Fruit fly (Drosophila melanogaster) whole organism, embryonic: ENCODE results near the gene ninaE.

ENCODE experiments used
- Antp ChIP-seq: fragments of 200-800 bp; sonication (Bioruptor generic); optimal IDR thresholded peaks from 3 replicates; lab custom pipeline; 2016; ENCODE audit warnings: missing biosample characterization, missing genetic modification characterization
- B-H1 ChIP-seq: fragments of 200-800 bp; sonication (Bioruptor generic); IDR thresholded peaks from 3 replicates; pipeline ENCODE4 v1.3.6; 2022; ENCODE audit warnings: missing biosample characterization, missing genetic modification characterization
- CG10462 ChIP-seq: fragments of 200-800 bp; sonication (Bioruptor generic); optimal IDR thresholded peaks from 2 replicates; lab custom pipeline; 2016; ENCODE audit warnings: missing biosample characterization, missing genetic modification characterization
- CG12219 ChIP-seq: fragments of 200-800 bp; sonication (Bioruptor generic); optimal IDR thresholded peaks from 3 replicates; lab custom pipeline; 2018; ENCODE audit warnings: missing biosample characterization, mild to moderate bottlenecking, missing genetic modification characterization
- CG15011 ChIP-seq: fragments of 200-800 bp; sonication (Bioruptor generic); optimal IDR thresholded peaks from 3 replicates; lab custom pipeline; 2018; ENCODE audit warnings: missing biosample characterization, mild to moderate bottlenecking, missing genetic modification characterization
- CG16779 ChIP-seq: fragments of 200-800 bp; sonication (Bioruptor generic); IDR thresholded peaks from 2 replicates; pipeline ENCODE4 v1.3.6; 2022; ENCODE audit warnings: missing biosample characterization, missing genetic modification characterization
- CG18262 ChIP-seq: fragments of 200-800 bp; optimal IDR thresholded peaks from 3 replicates; lab custom pipeline; 2019; ENCODE audit warnings: missing biosample characterization, mild to moderate bottlenecking, missing genetic modification characterization, moderate library complexity
- CG18764 ChIP-seq: fragments of 200-800 bp; sonication (Bioruptor generic); optimal IDR thresholded peaks from 3 replicates; lab custom pipeline; 2016; ENCODE audit warnings: missing biosample characterization, missing genetic modification characterization
- CG2199 ChIP-seq: fragments of 200-800 bp; sonication (Bioruptor generic); IDR thresholded peaks from 3 replicates; pipeline ENCODE4 v1.3.6; 2022; ENCODE audit warnings: missing biosample characterization, missing genetic modification characterization
- CG30020 ChIP-seq: fragments of 200-800 bp; optimal IDR thresholded peaks from 2 replicates; lab custom pipeline; 2019; ENCODE audit warnings: missing biosample characterization, mild to moderate bottlenecking, missing genetic modification characterization, moderate library complexity
- CG32767 ChIP-seq: fragments of 200-800 bp; sonication (Bioruptor generic); IDR thresholded peaks from 2 replicates; pipeline ENCODE4 v1.3.6; 2022; ENCODE audit warnings: missing biosample characterization, missing genetic modification characterization
- CG3726 ChIP-seq: fragments of 200-800 bp; sonication (Bioruptor generic); IDR thresholded peaks from 3 replicates; pipeline ENCODE4, ENCODE4 v1.3.6; 2022; ENCODE audit warnings: missing biosample characterization, missing genetic modification characterization
- CG3847 ChIP-seq: fragments of 200-800 bp; sonication (Bioruptor generic); IDR thresholded peaks from 2 replicates; pipeline ENCODE4 v1.3.6; 2022; ENCODE audit warnings: missing biosample characterization, missing genetic modification characterization
- CG4730 ChIP-seq: fragments of 200-800 bp; sonication (Bioruptor generic); IDR thresholded peaks from 2 replicates; pipeline ENCODE4 v1.3.6; 2022; ENCODE audit warnings: missing biosample characterization, missing genetic modification characterization
- CG6854 ChIP-seq: fragments of 200-800 bp; sonication (Bioruptor generic); optimal IDR thresholded peaks from 3 replicates; lab custom pipeline; 2017; ENCODE audit warnings: missing biosample characterization, mild to moderate bottlenecking, missing genetic modification characterization
- CG7271 ChIP-seq: fragments of 200-800 bp; sonication (Bioruptor generic); optimal IDR thresholded peaks from 2 replicates; lab custom pipeline; 2018; ENCODE audit warnings: missing biosample characterization, mild to moderate bottlenecking, missing genetic modification characterization, moderate library complexity
- CG8388 ChIP-seq: fragments of 200-800 bp; sonication (Bioruptor generic); optimal IDR thresholded peaks from 2 replicates; lab custom pipeline; 2019; ENCODE audit warnings: missing biosample characterization, mild to moderate bottlenecking, missing genetic modification characterization, moderate library complexity
- CG8944 ChIP-seq: fragments of 200-800 bp; sonication (Bioruptor generic); optimal IDR thresholded peaks from 3 replicates; lab custom pipeline; 2016; ENCODE audit warnings: missing biosample characterization, missing genetic modification characterization
- CG9437 ChIP-seq: fragments of 200-800 bp; sonication (Bioruptor generic); optimal IDR thresholded peaks from 2 replicates; lab custom pipeline; 2018; ENCODE audit warnings: missing biosample characterization, mild to moderate bottlenecking, missing genetic modification characterization
- D ChIP-seq, 2 experiments: fragments of 200-800 bp in 1 of 2; fragments of >200 bp in 1 of 2; sonication (Bioruptor generic) in 1 of 2; optimal IDR thresholded peaks; 2 replicates in 1 of 2; 3 replicates in 1 of 2; lab custom pipeline; 2017; ENCODE audit warnings: mild to moderate bottlenecking in 1 of 2, missing biosample characterization in 1 of 2, missing genetic modification characterization in 1 of 2, missing genetic modification reagents in 1 of 2
- Ets97D ChIP-seq: fragments of 200-800 bp; sonication (Bioruptor generic); optimal IDR thresholded peaks from 3 replicates; lab custom pipeline; 2016; ENCODE audit warnings: missing biosample characterization, missing genetic modification characterization
- Fer2 ChIP-seq: fragments of 200-800 bp; sonication (Bioruptor generic); optimal IDR thresholded peaks from 2 replicates; lab custom pipeline; 2018; ENCODE audit warnings: missing biosample characterization, mild to moderate bottlenecking, missing genetic modification characterization, moderate library complexity
- HLH3B ChIP-seq: fragments of 200-800 bp; sonication (Bioruptor generic); IDR thresholded peaks from 2 replicates; pipeline ENCODE4 v1.3.6; 2022; ENCODE audit warnings: missing biosample characterization, missing genetic modification characterization
- HLH4C ChIP-seq: fragments of 200-800 bp; sonication (Bioruptor generic); IDR thresholded peaks from 3 replicates; pipeline ENCODE4 v1.3.6; 2022; ENCODE audit warnings: missing biosample characterization, missing genetic modification characterization; ENCODE audit not compliant: partially characterized antibody
- Hmx ChIP-seq: fragments of 200-800 bp; sonication (Bioruptor generic); optimal IDR thresholded peaks from 2 replicates; lab custom pipeline; 2016; ENCODE audit warnings: missing biosample characterization, missing genetic modification characterization
- NC2α ChIP-seq: fragments of 200-800 bp; sonication (Bioruptor generic); optimal IDR thresholded peaks from 2 replicates; lab custom pipeline; 2016; ENCODE audit warnings: missing biosample characterization, missing genetic modification characterization
- Ravus ChIP-seq: fragments of 200-800 bp; sonication (Bioruptor generic); IDR thresholded peaks from 2 replicates; pipeline ENCODE4 v1.3.6; 2022; ENCODE audit warnings: missing biosample characterization, missing genetic modification characterization
- Xrp1 ChIP-seq: fragments of 200-800 bp; sonication (Bioruptor generic); IDR thresholded peaks from 2 replicates; pipeline ENCODE4 v1.3.6; 2022; ENCODE audit warnings: missing biosample characterization, missing genetic modification characterization
- ap ChIP-seq: fragments of 200-800 bp; sonication (Bioruptor generic); IDR thresholded peaks from 2 replicates; pipeline ENCODE4 v1.3.6; 2022; ENCODE audit warnings: missing biosample characterization, missing genetic modification characterization
- bowl ChIP-seq: fragments of 200-800 bp; sonication (Bioruptor generic); IDR thresholded peaks from 2 replicates; pipeline ENCODE4 v1.3.6; 2022; ENCODE audit warnings: missing biosample characterization, missing genetic modification characterization
- btn ChIP-seq: fragments of 200-800 bp; sonication (Bioruptor generic); optimal IDR thresholded peaks from 2 replicates; lab custom pipeline; 2016; ENCODE audit warnings: missing biosample characterization, missing genetic modification characterization
- croc ChIP-seq: fragments of 200-800 bp; sonication (Bioruptor generic); conservative IDR thresholded peaks from 3 replicates; pipeline ENCODE4 v1.3.6; 2022; ENCODE audit warnings: missing biosample characterization, missing genetic modification characterization
- dysf ChIP-seq: fragments of 200-800 bp; sonication (Bioruptor generic); IDR thresholded peaks from 3 replicates; pipeline ENCODE4 v1.3.6; 2022; ENCODE audit warnings: missing biosample characterization, missing genetic modification characterization
- emc ChIP-seq: fragments of 200-800 bp; sonication (Bioruptor generic); optimal IDR thresholded peaks from 2 replicates; lab custom pipeline; 2016; ENCODE audit warnings: missing biosample characterization, missing genetic modification characterization
- fd96Cb ChIP-seq: fragments of 200-800 bp; sonication (Bioruptor generic); optimal IDR thresholded peaks from 2 replicates; lab custom pipeline; 2018; ENCODE audit warnings: missing biosample characterization, mild to moderate bottlenecking, missing genetic modification characterization, moderate library complexity
- gfzf ChIP-seq: fragments of 200-800 bp; sonication (Bioruptor generic); optimal IDR thresholded peaks from 2 replicates; lab custom pipeline; 2016; ENCODE audit warnings: missing biosample characterization, mild to moderate bottlenecking, missing genetic modification characterization, moderate library complexity
- grn ChIP-seq: fragments of 200-800 bp; sonication (Bioruptor generic); optimal IDR thresholded peaks from 3 replicates; lab custom pipeline; 2017; ENCODE audit warnings: missing biosample characterization, missing genetic modification characterization
- gsb-n ChIP-seq: fragments of 200-800 bp; sonication (Bioruptor generic); optimal IDR thresholded peaks from 3 replicates; lab custom pipeline; 2018; ENCODE audit warnings: missing biosample characterization, mild to moderate bottlenecking, missing genetic modification characterization
- ham ChIP-seq: fragments of 200-800 bp; sonication (Bioruptor generic); IDR thresholded peaks from 2 replicates; pipeline ENCODE4 v1.3.6; 2022; ENCODE audit warnings: missing biosample characterization, missing genetic modification characterization
- hth ChIP-seq: fragments of >200 bp; optimal IDR thresholded peaks from 2 replicates; lab custom pipeline; 2017; ENCODE audit warnings: inconsistent platforms
- kah ChIP-seq: fragments of 200-800 bp; sonication (Bioruptor generic); optimal IDR thresholded peaks from 2 replicates; lab custom pipeline; 2018; ENCODE audit warnings: missing biosample characterization, mild to moderate bottlenecking, missing genetic modification characterization
- nerfin-2 ChIP-seq: fragments of 200-800 bp; sonication (Bioruptor generic); IDR thresholded peaks from 2 replicates; pipeline ENCODE4 v1.3.6; 2022; ENCODE audit warnings: missing biosample characterization, missing genetic modification characterization; ENCODE audit not compliant: partially characterized antibody
- nmo ChIP-seq: fragments of 200-800 bp; sonication (Bioruptor generic); optimal IDR thresholded peaks from 2 replicates; lab custom pipeline; 2018; ENCODE audit warnings: missing biosample characterization, mild to moderate bottlenecking, missing genetic modification characterization, moderate library complexity
- pum ChIP-seq: fragments of 200-800 bp; sonication (Bioruptor generic); optimal IDR thresholded peaks from 2 replicates; lab custom pipeline; 2016; ENCODE audit warnings: missing biosample characterization, missing genetic modification characterization
- sim ChIP-seq: fragments of 200-800 bp; sonication (Bioruptor generic); IDR thresholded peaks from 2 replicates; pipeline ENCODE4 v1.3.6; 2022; ENCODE audit warnings: missing biosample characterization, missing genetic modification characterization
- slou ChIP-seq: fragments of 200-800 bp; sonication (Bioruptor generic); optimal IDR thresholded peaks from 3 replicates; lab custom pipeline; 2016; ENCODE audit warnings: missing biosample characterization, missing genetic modification characterization
- so ChIP-seq: fragments of 200-800 bp; sonication (Bioruptor generic); IDR thresholded peaks from 3 replicates; pipeline ENCODE4 v1.3.6; 2022; ENCODE audit warnings: missing biosample characterization, missing genetic modification characterization
- ttk ChIP-seq: fragments of 200-800 bp; sonication (Bioruptor generic); IDR thresholded peaks from 2 replicates; pipeline ENCODE4 v2.1.2; 2022; ENCODE audit warnings: missing biosample characterization, missing genetic modification characterization
- twi ChIP-seq: fragments of 200-800 bp; optimal IDR thresholded peaks from 2 replicates; lab custom pipeline; 2019; ENCODE audit warnings: missing biosample characterization, mild to moderate bottlenecking, missing genetic modification characterization, moderate library complexity
- unpg ChIP-seq: fragments of 200-800 bp; sonication (Bioruptor generic); optimal IDR thresholded peaks from 3 replicates; lab custom pipeline; 2018; ENCODE audit warnings: missing biosample characterization, mild to moderate bottlenecking, missing genetic modification characterization, moderate library complexity

ninaE gene

dm6 chr3R:19846870-19847590 lies 41.0 kb downstream of the ninaE start, which contains the start of gene MICU3 (continued):
- TF ChIP-seq CG12219 (GFP tag; lab: Kevin White, UChicago) (no peak), unpg (GFP tag; lab: Kevin White, UChicago) (peak; percentile 49), CG16779 (GFP tag; lab: Robert Waterston, UW) (no peak), twi (no peak), CG18262 (no peak), CG18764 (GFP tag; lab: Kevin White, UChicago) (peak; percentile 67), CG10462 (GFP tag; lab: Kevin White, UChicago) (peak; percentile 5), CG8944 (peak; percentile 71), CG3847 (peak; percentile 71), CG9437 (peak; percentile 100), so (GFP tag; lab: Robert Waterston, UW) (no peak), D (optimal IDR thresholded peaks at IDR 0.05; lab: Kevin White, UChicago) (no peak), D (GFP tag; optimal IDR thresholded peaks at IDR 0.05; lab: Kevin White, UChicago) (peak; percentile 13), grn (GFP tag; lab: Kevin White, UChicago) (no peak), Ravus (GFP tag; lab: Robert Waterston, UW) (no peak), gsb-n (tag; lab: Kevin White, UChicago) (peak; percentile 6), Xrp1 (GFP tag; lab: Robert Waterston, UW) (peak; percentile 48; the same call in 1 of the 2 replicates), ham (GFP tag; lab: Robert Waterston, UW) (no peak), emc (peak; percentile 37), CG15011 (no peak), CG2199 (GFP tag; lab: Robert Waterston, UW) (no peak), gfzf (GFP tag; lab: Kevin White, UChicago) (peak; percentile 29), hth (no peak), CG6854 (GFP tag; lab: Kevin White, UChicago) (no peak), CG3726 (GFP tag; lab: Robert Waterston, UW) (no peak), slou (GFP tag; lab: Kevin White, UChicago) (no peak), sim (GFP tag; lab: Robert Waterston, UW) (no peak), HLH4C (GFP tag; lab: Robert Waterston, UW) (peak; percentile 58), btn (GFP tag; lab: Kevin White, UChicago) (no peak), nerfin-2 (peak; percentile 60), Fer2 (peak; percentile 36), CG8388 (GFP tag; lab: Kevin White, UChicago) (peak; percentile 31), CG30020 (no peak), CG4730 (GFP tag; lab: Robert Waterston, UW) (peak; percentile 29; the same call in 1 of the 2 replicates), Hmx (GFP tag; lab: Kevin White, UChicago) (no peak), NC2α (GFP tag; lab: Kevin White, UChicago) (no peak), fd96Cb (tag; lab: Kevin White, UChicago) (peak; percentile 47), CG32767 (no peak), CG7271 (no peak), croc (peak; percentile 17; the same call in 1 of the 3 replicates), Antp (GFP tag; lab: Kevin White, UChicago) (peak; percentile 66), dysf (peak; percentile 75), pum (GFP tag; lab: Kevin White, UChicago) (peak; percentile 56), ap (GFP tag; lab: Robert Waterston, UW) (peak; percentile 42; the same call in 1 of the 2 replicates), bowl (GFP tag; lab: Robert Waterston, UW) (0 out of 2 replicates have a peak, but pooled peaks have one; percentile 18), Ets97D (GFP tag; lab: Kevin White, UChicago) (peak; percentile 41), ttk (GFP tag; lab: Robert Waterston, UW) (peak; percentile 54), kah (GFP tag; lab: Kevin White, UChicago) (no peak), B-H1 (GFP tag; lab: Robert Waterston, UW) (no peak), nmo (GFP tag; lab: Kevin White, UChicago) (peak; percentile 75), HLH3B (peak; percentile 55; the same call in 1 of the 2 replicates)
